Fruit fly (Drosophila melanogaster) whole organism, embryonic: Measurements from ENCODE around the gene CG3347.

Source experiments
- Atf3 ChIP-seq: fragments of 200-800 bp; sonication (Bioruptor generic); optimal IDR thresholded peaks from 3 replicates; lab custom pipeline; 2016; ENCODE audit warnings: missing biosample characterization, missing genetic modification characterization
- BtbVII ChIP-seq: fragments of 200-800 bp; sonication (Bioruptor generic); optimal IDR thresholded peaks from 3 replicates; lab custom pipeline; 2017; ENCODE audit warnings: missing biosample characterization, mild to moderate bottlenecking, missing genetic modification characterization
- CG10267 ChIP-seq: fragments of 200-800 bp; sonication (Bioruptor generic); optimal IDR thresholded peaks from 2 replicates; lab custom pipeline; 2018; ENCODE audit warnings: missing biosample characterization, mild to moderate bottlenecking, missing genetic modification characterization, moderate library complexity
- CG11504 ChIP-seq: fragments of 200-800 bp; sonication (Bioruptor generic); optimal IDR thresholded peaks from 3 replicates; lab custom pipeline; 2019; ENCODE audit warnings: missing biosample characterization, mild to moderate bottlenecking, missing genetic modification characterization, moderate library complexity
- CG13424 ChIP-seq: fragments of 200-800 bp; sonication (Bioruptor generic); optimal IDR thresholded peaks from 2 replicates; lab custom pipeline; 2019; ENCODE audit warnings: missing biosample characterization, mild to moderate bottlenecking, missing genetic modification characterization, moderate library complexity
- CG15269 ChIP-seq: fragments of 200-800 bp; sonication (Bioruptor generic); optimal IDR thresholded peaks from 2 replicates; lab custom pipeline; 2018; ENCODE audit warnings: missing biosample characterization, mild to moderate bottlenecking, missing genetic modification characterization, moderate library complexity
- CG17802 ChIP-seq: fragments of 200-800 bp; sonication (Bioruptor generic); optimal IDR thresholded peaks from 2 replicates; lab custom pipeline; 2018; ENCODE audit warnings: missing biosample characterization, mild to moderate bottlenecking, missing genetic modification characterization, moderate library complexity
- CG30020 ChIP-seq: fragments of 200-800 bp; optimal IDR thresholded peaks from 2 replicates; lab custom pipeline; 2019; ENCODE audit warnings: missing biosample characterization, mild to moderate bottlenecking, missing genetic modification characterization, moderate library complexity
- CG3726 ChIP-seq: fragments of 200-800 bp; sonication (Bioruptor generic); IDR thresholded peaks from 3 replicates; pipeline ENCODE4, ENCODE4 v1.3.6; 2022; ENCODE audit warnings: missing biosample characterization, missing genetic modification characterization
- CG4707 ChIP-seq: fragments of 200-800 bp; sonication (Bioruptor generic); optimal IDR thresholded peaks from 2 replicates; lab custom pipeline; 2018; ENCODE audit warnings: missing biosample characterization, mild to moderate bottlenecking, missing genetic modification characterization, moderate library complexity
- CG7963 ChIP-seq: fragments of 200-800 bp; sonication (Bioruptor generic); IDR thresholded peaks from 3 replicates; pipeline ENCODE4 v1.3.6; 2022; ENCODE audit warnings: missing biosample characterization, missing genetic modification characterization; ENCODE audit not compliant: partially characterized antibody
- CG8089 ChIP-seq: fragments of 200-800 bp; sonication (Bioruptor generic); optimal IDR thresholded peaks from 3 replicates; lab custom pipeline; 2016; ENCODE audit warnings: missing biosample characterization, missing genetic modification characterization
- CG9876 ChIP-seq: fragments of 200-800 bp; sonication (Bioruptor generic); optimal IDR thresholded peaks from 2 replicates; lab custom pipeline; 2016; ENCODE audit warnings: missing biosample characterization, missing genetic modification characterization
- CG9932 ChIP-seq: fragments of 200-800 bp; sonication (Bioruptor generic); IDR thresholded peaks from 2 replicates; pipeline ENCODE4 v1.3.6; 2022; ENCODE audit warnings: missing biosample characterization, missing genetic modification characterization
- CHES-1-like ChIP-seq: fragments of 200-800 bp; sonication (Bioruptor generic); optimal IDR thresholded peaks from 2 replicates; lab custom pipeline; 2016; ENCODE audit warnings: missing biosample characterization, missing genetic modification characterization
- Fer2 ChIP-seq: fragments of 200-800 bp; sonication (Bioruptor generic); optimal IDR thresholded peaks from 2 replicates; lab custom pipeline; 2018; ENCODE audit warnings: missing biosample characterization, mild to moderate bottlenecking, missing genetic modification characterization, moderate library complexity
- Gsc ChIP-seq: fragments of 200-800 bp; sonication (Bioruptor generic); IDR thresholded peaks from 2 replicates; pipeline ENCODE4 v1.3.6; 2022; ENCODE audit warnings: missing biosample characterization, missing genetic modification characterization
- Hmr ChIP-seq: fragments of 200-800 bp; sonication (Bioruptor generic); optimal IDR thresholded peaks from 3 replicates; lab custom pipeline; 2017; ENCODE audit warnings: mild to moderate bottlenecking, missing biosample characterization, missing genetic modification reagents, missing genetic modification characterization
- Hr51 ChIP-seq, 2 experiments: fragments of 200-800 bp; sonication (Bioruptor generic); optimal IDR thresholded peaks; 2 replicates in 1 of 2; 3 replicates in 1 of 2; lab custom pipeline; 2016 to 2018; ENCODE audit warnings: missing biosample characterization in 2 of 2, missing genetic modification characterization in 2 of 2, mild to moderate bottlenecking in 1 of 2, moderate library complexity in 1 of 2
- Kr ChIP-seq: fragments of 200-800 bp; sonication (Bioruptor generic); optimal IDR thresholded peaks from 2 replicates; lab custom pipeline; 2017; ENCODE audit warnings: missing biosample characterization, mild to moderate bottlenecking, missing genetic modification characterization
- Mrtf ChIP-seq: fragments of 200-800 bp; sonication (Bioruptor generic); IDR thresholded peaks from 3 replicates; pipeline ENCODE4 v1.3.6; 2022; ENCODE audit warnings: missing biosample characterization, missing genetic modification characterization
- NC2α ChIP-seq: fragments of 200-800 bp; sonication (Bioruptor generic); optimal IDR thresholded peaks from 2 replicates; lab custom pipeline; 2016; ENCODE audit warnings: missing biosample characterization, missing genetic modification characterization
- Neu2 ChIP-seq: fragments of 200-800 bp; sonication (Bioruptor generic); optimal IDR thresholded peaks from 3 replicates; lab custom pipeline; 2016; ENCODE audit warnings: missing biosample characterization, missing genetic modification characterization, borderline replicate concordance
- Nf-YC ChIP-seq: fragments of 200-800 bp; optimal IDR thresholded peaks from 3 replicates; lab custom pipeline; 2019; ENCODE audit warnings: missing biosample characterization, mild to moderate bottlenecking, missing genetic modification characterization, moderate library complexity
- Optix ChIP-seq: fragments of 200-800 bp; sonication (Bioruptor generic); IDR thresholded peaks from 3 replicates; pipeline ENCODE4 v1.3.6; 2022; ENCODE audit warnings: missing biosample characterization, missing genetic modification characterization
- PHDP ChIP-seq: fragments of 200-800 bp; sonication (Bioruptor generic); optimal IDR thresholded peaks from 3 replicates; lab custom pipeline; 2018; ENCODE audit warnings: missing biosample characterization, mild to moderate bottlenecking, missing genetic modification characterization, moderate library complexity
- Ptx1 ChIP-seq: fragments of 200-800 bp; sonication (Bioruptor generic); IDR thresholded peaks from 2 replicates; pipeline ENCODE4 v1.3.6; 2022; ENCODE audit warnings: missing biosample characterization, missing genetic modification characterization
- Rfx ChIP-seq: fragments of 200-800 bp; sonication (Bioruptor generic); IDR thresholded peaks from 2 replicates; pipeline ENCODE4 v1.3.6; 2022; ENCODE audit warnings: missing biosample characterization, missing genetic modification characterization
- Rx ChIP-seq: fragments of 200-800 bp; sonication (Bioruptor generic); IDR thresholded peaks from 2 replicates; pipeline ENCODE4 v1.3.6; 2022; ENCODE audit warnings: missing biosample characterization, missing genetic modification characterization
- Xrp1 ChIP-seq: fragments of 200-800 bp; sonication (Bioruptor generic); IDR thresholded peaks from 2 replicates; pipeline ENCODE4 v1.3.6; 2022; ENCODE audit warnings: missing biosample characterization, missing genetic modification characterization
- cato ChIP-seq: fragments of 200-800 bp; sonication (Bioruptor generic); optimal IDR thresholded peaks from 2 replicates; lab custom pipeline; 2016; ENCODE audit warnings: missing biosample characterization, missing genetic modification characterization, borderline replicate concordance
- crc ChIP-seq: fragments of 200-800 bp; sonication (Bioruptor generic); optimal IDR thresholded peaks from 2 replicates; lab custom pipeline; 2016; ENCODE audit warnings: missing biosample characterization, missing genetic modification characterization
- dan ChIP-seq: fragments of 200-800 bp; sonication (Bioruptor generic); IDR thresholded peaks from 2 replicates; pipeline ENCODE4 v1.3.6; 2022; ENCODE audit warnings: missing biosample characterization, missing genetic modification characterization
- dysf ChIP-seq: fragments of 200-800 bp; sonication (Bioruptor generic); IDR thresholded peaks from 3 replicates; pipeline ENCODE4 v1.3.6; 2022; ENCODE audit warnings: missing biosample characterization, missing genetic modification characterization
- fd3F ChIP-seq: fragments of 200-800 bp; sonication (Bioruptor generic); optimal IDR thresholded peaks from 2 replicates; lab custom pipeline; 2018; ENCODE audit warnings: missing biosample characterization, mild to moderate bottlenecking, missing genetic modification characterization, moderate library complexity
- gro ChIP-seq: fragments of 200-800 bp; sonication (Bioruptor generic); optimal IDR thresholded peaks from 2 replicates; lab custom pipeline; 2016; ENCODE audit warnings: missing biosample characterization, missing genetic modification characterization
- gsb ChIP-seq: fragments of 200-800 bp; sonication (Bioruptor generic); IDR thresholded peaks from 2 replicates; pipeline ENCODE4 v1.3.6; 2022; ENCODE audit warnings: missing biosample characterization, missing genetic modification characterization
- lab ChIP-seq: fragments of 200-800 bp; sonication (Bioruptor generic); optimal IDR thresholded peaks from 3 replicates; lab custom pipeline; 2017; ENCODE audit warnings: missing biosample characterization, missing genetic modification characterization, mild to moderate bottlenecking, moderate library complexity, missing genetic modification reagents
- lola ChIP-seq, 3 experiments: fragments of >200 bp in 2 of 3; fragments of 200-800 bp in 1 of 3; sonication (Bioruptor generic) in 1 of 3; optimal IDR thresholded peaks; 2 replicates each; lab custom pipeline; 2017 to 2019; ENCODE audit warnings: missing biosample characterization in 3 of 3, missing genetic modification characterization in 3 of 3, mild to moderate bottlenecking in 1 of 3, moderate library complexity in 1 of 3
- luna ChIP-seq: fragments of 200-800 bp; sonication (Bioruptor generic); optimal IDR thresholded peaks from 2 replicates; lab custom pipeline; 2016; ENCODE audit warnings: missing biosample characterization, missing genetic modification characterization
- org-1 ChIP-seq: fragments of 200-800 bp; sonication (Bioruptor generic); optimal IDR thresholded peaks from 2 replicates; lab custom pipeline; 2017; ENCODE audit warnings: missing biosample characterization, missing genetic modification characterization
- pan ChIP-seq, 4 experiments: fragments of >200 bp in 3 of 4; fragments of 200-800 bp in 1 of 4; sonication (Bioruptor generic) in 1 of 4; optimal IDR thresholded peaks in 3 of 4; IDR thresholded peaks in 1 of 4; 2 replicates each; pipeline versions ENCODE4 v1.3.6 to Lab custom; 2017 to 2022; ENCODE audit warnings: missing biosample characterization in 2 of 4, missing genetic modification characterization in 2 of 4, mixed read lengths in 1 of 4
- pho ChIP-seq: fragments of 200-800 bp; sonication (Bioruptor generic); optimal IDR thresholded peaks from 2 replicates; lab custom pipeline; 2016; ENCODE audit warnings: missing biosample characterization, missing genetic modification characterization
- shn ChIP-seq: fragments of 200-800 bp; sonication (Bioruptor generic); optimal IDR thresholded peaks from 3 replicates; lab custom pipeline; 2016; ENCODE audit warnings: missing biosample characterization, missing genetic modification characterization
- tap ChIP-seq: fragments of 200-800 bp; optimal IDR thresholded peaks from 3 replicates; lab custom pipeline; 2019; ENCODE audit warnings: missing biosample characterization, mild to moderate bottlenecking, missing genetic modification characterization, moderate library complexity
- tgo ChIP-seq: fragments of 200-800 bp; sonication (Bioruptor generic); IDR thresholded peaks from 3 replicates; pipeline ENCODE4 v1.3.6; 2022; ENCODE audit warnings: missing biosample characterization, missing genetic modification characterization
- toy ChIP-seq: fragments of 200-800 bp; sonication (Bioruptor generic); IDR thresholded peaks from 2 replicates; pipeline ENCODE4 v1.3.6; 2022; ENCODE audit warnings: missing biosample characterization, missing genetic modification characterization
- zfh2 ChIP-seq: fragments of 200-800 bp; sonication (Bioruptor generic); optimal IDR thresholded peaks from 2 replicates; lab custom pipeline; 2016; ENCODE audit warnings: missing biosample characterization, missing genetic modification characterization

CG3347 gene

DNA sequence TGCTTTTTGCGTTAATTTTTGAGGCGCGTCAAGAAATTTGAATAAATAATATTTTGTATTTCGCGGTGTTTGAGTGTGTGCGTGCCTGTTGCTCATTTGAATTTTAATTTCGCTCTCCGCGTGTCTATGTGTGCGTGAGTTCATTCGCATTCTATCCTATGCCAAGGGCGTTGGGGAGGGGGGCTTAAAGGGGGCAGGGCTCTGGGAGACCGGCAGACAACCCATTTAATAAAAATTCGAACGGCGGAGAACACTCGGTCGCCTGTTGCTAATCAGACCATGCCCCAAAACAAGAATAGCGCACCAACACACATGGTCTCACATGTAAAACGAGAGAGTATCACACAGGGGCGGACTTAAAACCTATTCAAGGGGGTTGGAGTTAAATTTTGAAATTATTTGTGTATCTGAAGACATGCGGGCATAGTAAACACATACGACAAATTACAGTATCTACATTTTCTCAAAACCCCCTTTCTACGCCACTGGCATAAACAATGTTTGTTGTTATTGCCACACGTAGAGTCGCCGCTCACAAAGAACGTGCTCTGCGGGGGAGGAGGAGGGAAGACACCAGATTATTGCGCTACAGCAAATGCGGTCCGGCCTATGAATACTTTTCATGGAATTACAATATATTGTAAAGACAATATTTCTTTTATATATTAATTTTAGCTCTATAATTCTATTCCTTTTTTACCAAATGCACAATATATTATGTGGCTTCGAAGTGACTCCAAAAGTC, 32.7 kb downstream of the CG3347 start (continued):
- no peak for TF ChIP-seq pan (optimal IDR thresholded peaks at IDR 0.05; lab: Kevin White, UChicago)
- TF ChIP-seq pan (GFP tag; optimal IDR thresholded peaks at IDR 0.05 in 1 of 2, IDR thresholded peaks at IDR 0.05 in 1 of 2) = peak in 1 of 2 experiments; percentile 99
- TF ChIP-seq CG17802 = peak; percentile 93
- TF ChIP-seq CG11504 (tag; lab: Kevin White, UChicago) = peak; percentile 98
- TF ChIP-seq Xrp1 (GFP tag; lab: Robert Waterston, UW) = peak; percentile 100
- TF ChIP-seq zfh2 (GFP tag; lab: Kevin White, UChicago) = peak; percentile 100
- TF ChIP-seq Gsc = peak; percentile 97
- TF ChIP-seq tap (tag; lab: Kevin White, UChicago) = peak; percentile 99
- peak; percentile 100 for TF ChIP-seq pho (GFP tag; lab: Kevin White, UChicago)
- TF ChIP-seq luna (GFP tag; lab: Kevin White, UChicago) = peak; percentile 99
- peak; percentile 100 for TF ChIP-seq lab
- peak; percentile 100 for TF ChIP-seq gro
- TF ChIP-seq Hr51 (GFP tag; optimal IDR thresholded peaks at IDR 0.05; lab: Kevin White, UChicago) = peak; percentile 99 to 100
- TF ChIP-seq cato (GFP tag; lab: Kevin White, UChicago) = peak; percentile 99
- peak; percentile 97 for TF ChIP-seq CG10267 (tag; lab: Kevin White, UChicago)
- TF ChIP-seq gsb (GFP tag; lab: Robert Waterston, UW) = peak; percentile 99
- no peak for TF ChIP-seq CG7963 (GFP tag; lab: Robert Waterston, UW)
- TF ChIP-seq Neu2 = peak; percentile 98
- peak; percentile 100 for TF ChIP-seq Hmr
- peak; percentile 99 for TF ChIP-seq NC2α
- peak; percentile 100 for TF ChIP-seq CG9932 (GFP tag; lab: Robert Waterston, UW)
- TF ChIP-seq Nf-YC (tag; lab: Kevin White, UChicago) = peak; percentile 94
- TF ChIP-seq lola (GFP tag; optimal IDR thresholded peaks at IDR 0.05; lab: Kevin White, UChicago) = peak in 1 of 3 experiments; percentile 99
- TF ChIP-seq tgo (GFP tag; lab: Robert Waterston, UW) = peak; percentile 99
- peak; percentile 100 for TF ChIP-seq CG13424
- TF ChIP-seq Optix (GFP tag; lab: Robert Waterston, UW) = peak; percentile 99
- TF ChIP-seq Rfx (GFP tag; lab: Robert Waterston, UW) = peak; percentile 100
- TF ChIP-seq dysf (GFP tag; lab: Robert Waterston, UW) = peak; percentile 100
- peak; percentile 98 for TF ChIP-seq Rx (GFP tag; lab: Robert Waterston, UW)
- peak; percentile 99 for TF ChIP-seq CG3726 (GFP tag; lab: Robert Waterston, UW)
- TF ChIP-seq CG9876 (GFP tag; lab: Kevin White, UChicago) = peak; percentile 100
- TF ChIP-seq dan (GFP tag; lab: Robert Waterston, UW) = peak; percentile 95
- TF ChIP-seq fd3F (GFP tag; lab: Kevin White, UChicago) = peak; percentile 99
- TF ChIP-seq toy (GFP tag; lab: Robert Waterston, UW) = peak; percentile 99
- TF ChIP-seq Atf3 (GFP tag; lab: Kevin White, UChicago) = peak; percentile 99
- TF ChIP-seq Kr (GFP tag; lab: Kevin White, UChicago) = peak; percentile 94
- peak; percentile 100 for TF ChIP-seq CG15269 (tag; lab: Kevin White, UChicago)
- TF ChIP-seq CG8089 = peak; percentile 99
- TF ChIP-seq CG4707 (GFP tag; lab: Kevin White, UChicago) = peak; percentile 97
- TF ChIP-seq shn (GFP tag; lab: Kevin White, UChicago) = peak; percentile 99
- TF ChIP-seq Mrtf = peak; percentile 99
- peak; percentile 100 for TF ChIP-seq PHDP
- TF ChIP-seq org-1 = peak; percentile 100
- TF ChIP-seq CHES-1-like (GFP tag; lab: Kevin White, UChicago) = peak; percentile 100
- TF ChIP-seq Ptx1 = peak; percentile 99
- TF ChIP-seq crc (GFP tag; lab: Kevin White, UChicago) = peak; percentile 99
- peak; percentile 100 for TF ChIP-seq BtbVII (GFP tag; lab: Kevin White, UChicago)
- TF ChIP-seq CG30020 (tag; lab: Kevin White, UChicago) = peak; percentile 90
- TF ChIP-seq Fer2 (tag; lab: Kevin White, UChicago) = peak; percentile 99
